Fruit fly (Drosophila melanogaster) whole organism, embryonic: ENCODE data around the gene pes.

Experiments used
- Blimp-1 ChIP-seq: fragments of 200-800 bp; sonication (Bioruptor generic); optimal IDR thresholded peaks from 3 replicates; lab custom pipeline; 2018; ENCODE audit warnings: missing biosample characterization, missing genetic modification characterization, mild to moderate bottlenecking, moderate library complexity, missing genetic modification reagents
- CG10959 ChIP-seq: fragments of 200-800 bp; sonication (Bioruptor generic); IDR thresholded peaks from 2 replicates; pipeline ENCODE4 v1.3.6; 2022; ENCODE audit warnings: missing biosample characterization, missing genetic modification characterization
- CG12769 ChIP-seq: fragments of 200-800 bp; sonication (Bioruptor generic); optimal IDR thresholded peaks from 2 replicates; lab custom pipeline; 2019; ENCODE audit warnings: missing biosample characterization, mild to moderate bottlenecking, missing genetic modification characterization, moderate library complexity
- CG14965 ChIP-seq: fragments of 200-800 bp; sonication (Bioruptor generic); optimal IDR thresholded peaks from 2 replicates; lab custom pipeline; 2016; ENCODE audit warnings: missing biosample characterization, missing genetic modification characterization, borderline replicate concordance
- CG17328 ChIP-seq: fragments of 200-800 bp; sonication (Bioruptor generic); IDR thresholded peaks from 2 replicates; pipeline ENCODE4 v1.3.6; 2022; ENCODE audit warnings: missing biosample characterization, missing genetic modification characterization
- CG17385 ChIP-seq: fragments of 200-800 bp; sonication (Bioruptor generic); optimal IDR thresholded peaks from 3 replicates; lab custom pipeline; 2018; ENCODE audit warnings: missing biosample characterization, mild to moderate bottlenecking, missing genetic modification characterization
- CG17802 ChIP-seq: fragments of 200-800 bp; sonication (Bioruptor generic); optimal IDR thresholded peaks from 2 replicates; lab custom pipeline; 2018; ENCODE audit warnings: missing biosample characterization, mild to moderate bottlenecking, missing genetic modification characterization, moderate library complexity
- CG18011 ChIP-seq: fragments of 200-800 bp; sonication (Bioruptor generic); optimal IDR thresholded peaks from 2 replicates; lab custom pipeline; 2017; ENCODE audit warnings: missing biosample characterization, missing genetic modification characterization, mild to moderate bottlenecking, moderate library complexity, missing genotype
- CG31224 ChIP-seq: fragments of 200-800 bp; sonication (Bioruptor generic); IDR thresholded peaks from 2 replicates; pipeline ENCODE4 v1.3.6; 2022; ENCODE audit warnings: missing biosample characterization, missing genetic modification characterization
- CG31388 ChIP-seq: fragments of 200-800 bp; sonication (Bioruptor generic); optimal IDR thresholded peaks from 2 replicates; lab custom pipeline; 2016; ENCODE audit warnings: missing biosample characterization, missing genetic modification characterization
- CG34376 ChIP-seq: fragments of 200-800 bp; sonication (Bioruptor generic); optimal IDR thresholded peaks from 2 replicates; lab custom pipeline; 2018; ENCODE audit warnings: missing biosample characterization, mild to moderate bottlenecking, missing genetic modification characterization
- CG43689 ChIP-seq: fragments of 200-800 bp; sonication (Bioruptor generic); IDR thresholded peaks from 2 replicates; pipeline ENCODE4 v1.3.6; 2022; ENCODE audit warnings: missing biosample characterization, missing genetic modification characterization
- CG6654 ChIP-seq: fragments of 200-800 bp; sonication (Bioruptor generic); optimal IDR thresholded peaks from 2 replicates; lab custom pipeline; 2017; ENCODE audit warnings: missing biosample characterization, mild to moderate bottlenecking, missing genetic modification characterization
- CG7357 ChIP-seq: fragments of 200-800 bp; sonication (Bioruptor generic); IDR thresholded peaks from 3 replicates; pipeline ENCODE4 v1.3.6; 2022; ENCODE audit warnings: missing biosample characterization, missing genetic modification characterization
- CG7839 ChIP-seq: fragments of 200-800 bp; sonication (Bioruptor generic); optimal IDR thresholded peaks from 3 replicates; lab custom pipeline; 2018; ENCODE audit warnings: missing biosample characterization, mild to moderate bottlenecking, missing genetic modification characterization, moderate library complexity
- CG9609 ChIP-seq: fragments of 200-800 bp; sonication (Bioruptor generic); optimal IDR thresholded peaks from 3 replicates; lab custom pipeline; 2016; ENCODE audit warnings: missing biosample characterization, missing genetic modification characterization
- Chrac-16 ChIP-seq: fragments of 200-800 bp; sonication (Bioruptor generic); optimal IDR thresholded peaks from 3 replicates; lab custom pipeline; 2016; ENCODE audit warnings: missing biosample characterization, missing genetic modification characterization
- CoRest ChIP-seq: fragments of 200-800 bp; sonication (Bioruptor generic); optimal IDR thresholded peaks from 3 replicates; lab custom pipeline; 2018; ENCODE audit warnings: missing biosample characterization, mild to moderate bottlenecking, missing genetic modification characterization, moderate library complexity
- Fer1 ChIP-seq: fragments of 200-800 bp; sonication (Bioruptor generic); optimal IDR thresholded peaks from 2 replicates; lab custom pipeline; 2017; ENCODE audit warnings: missing biosample characterization, mild to moderate bottlenecking, missing genetic modification characterization
- Hr78 ChIP-seq, 2 experiments: fragments of 200-800 bp in 1 of 2; fragments of >200 bp in 1 of 2; sonication (Bioruptor generic) in 1 of 2; optimal IDR thresholded peaks; 2 replicates each; lab custom pipeline; 2017 to 2019; ENCODE audit warnings: missing biosample characterization in 2 of 2, missing genetic modification characterization in 2 of 2, mild to moderate bottlenecking in 1 of 2, moderate library complexity in 1 of 2
- Lim3 ChIP-seq: fragments of 200-800 bp; sonication (Bioruptor generic); IDR thresholded peaks from 2 replicates; pipeline ENCODE4 v1.3.6; 2022; ENCODE audit warnings: missing biosample characterization, missing genetic modification characterization
- Med ChIP-seq: fragments of 200-800 bp; sonication (Bioruptor generic); peaks from one replicate; lab custom pipeline; 2016; ENCODE audit warnings: missing biosample characterization, missing genetic modification characterization, mild to moderate bottlenecking, inconsistent platforms, moderate library complexity
- Myb ChIP-seq: fragments of 200-800 bp; sonication (Bioruptor generic); optimal IDR thresholded peaks from 2 replicates; lab custom pipeline; 2016; ENCODE audit warnings: missing biosample characterization, missing genetic modification characterization
- Oli ChIP-seq: fragments of 200-800 bp; sonication (Bioruptor generic); optimal IDR thresholded peaks from 2 replicates; lab custom pipeline; 2018; ENCODE audit warnings: missing biosample characterization, mild to moderate bottlenecking, missing genetic modification characterization, moderate library complexity
- Poxn ChIP-seq: fragments of 200-800 bp; sonication (Bioruptor generic); IDR thresholded peaks from 2 replicates; pipeline ENCODE4 v1.3.6; 2022; ENCODE audit warnings: missing biosample characterization, missing genetic modification characterization
- aop ChIP-seq: fragments of 200-800 bp; sonication (Bioruptor generic); IDR thresholded peaks from 2 replicates; pipeline ENCODE4 v1.3.6; 2022; ENCODE audit warnings: missing biosample characterization, missing genetic modification characterization
- cad ChIP-seq: fragments of >200 bp; optimal IDR thresholded peaks from 2 replicates; lab custom pipeline; 2017; ENCODE audit warnings: missing biosample characterization, missing genetic modification characterization
- chm ChIP-seq: fragments of 200-800 bp; sonication (Bioruptor generic); IDR thresholded peaks from 2 replicates; pipeline ENCODE4 v1.3.6; 2022; ENCODE audit warnings: missing biosample characterization, missing genetic modification characterization
- dm ChIP-seq: fragments of 200-800 bp; sonication (Bioruptor generic); optimal IDR thresholded peaks from 3 replicates; lab custom pipeline; 2016; ENCODE audit warnings: missing biosample characterization, missing genetic modification characterization
- fd96Cb ChIP-seq: fragments of 200-800 bp; sonication (Bioruptor generic); optimal IDR thresholded peaks from 2 replicates; lab custom pipeline; 2018; ENCODE audit warnings: missing biosample characterization, mild to moderate bottlenecking, missing genetic modification characterization, moderate library complexity
- gcm2 ChIP-seq: fragments of 200-800 bp; sonication (Bioruptor generic); optimal IDR thresholded peaks from 2 replicates; lab custom pipeline; 2016; ENCODE audit warnings: missing biosample characterization, missing genetic modification characterization
- ham ChIP-seq: fragments of 200-800 bp; sonication (Bioruptor generic); IDR thresholded peaks from 2 replicates; pipeline ENCODE4 v1.3.6; 2022; ENCODE audit warnings: missing biosample characterization, missing genetic modification characterization
- ken ChIP-seq: fragments of 200-800 bp; sonication (Bioruptor generic); IDR thresholded peaks from 3 replicates; pipeline ENCODE4 v1.3.6; 2022; ENCODE audit warnings: missing biosample characterization, missing genetic modification characterization
- org-1 ChIP-seq: fragments of 200-800 bp; sonication (Bioruptor generic); optimal IDR thresholded peaks from 2 replicates; lab custom pipeline; 2017; ENCODE audit warnings: missing biosample characterization, missing genetic modification characterization
- pnt ChIP-seq: fragments of 200-800 bp; sonication (Bioruptor generic); optimal IDR thresholded peaks from 3 replicates; lab custom pipeline; 2016; ENCODE audit warnings: missing biosample characterization, missing genetic modification characterization
- ranshi ChIP-seq: fragments of 200-800 bp; sonication (Bioruptor generic); IDR thresholded peaks from 2 replicates; pipeline ENCODE4 v1.3.6; 2022; ENCODE audit warnings: missing biosample characterization, missing genetic modification characterization
- row ChIP-seq: fragments of 200-800 bp; sonication (Bioruptor generic); IDR thresholded peaks from 3 replicates; pipeline ENCODE4 v1.3.6; 2022; ENCODE audit warnings: missing biosample characterization, missing genetic modification characterization
- slbo ChIP-seq: fragments of 200-800 bp; sonication (Bioruptor generic); IDR thresholded peaks from 2 replicates; pipeline ENCODE4 v1.3.6; 2022; ENCODE audit warnings: missing biosample characterization, missing genetic modification characterization
- slou ChIP-seq: fragments of 200-800 bp; sonication (Bioruptor generic); optimal IDR thresholded peaks from 3 replicates; lab custom pipeline; 2016; ENCODE audit warnings: missing biosample characterization, missing genetic modification characterization
- stwl ChIP-seq: fragments of 200-800 bp; sonication (Bioruptor generic); optimal IDR thresholded peaks from 3 replicates; lab custom pipeline; 2018; ENCODE audit warnings: missing biosample characterization, mild to moderate bottlenecking, missing genetic modification characterization, moderate library complexity
- tap ChIP-seq: fragments of 200-800 bp; optimal IDR thresholded peaks from 3 replicates; lab custom pipeline; 2019; ENCODE audit warnings: missing biosample characterization, mild to moderate bottlenecking, missing genetic modification characterization, moderate library complexity
- tio ChIP-seq: fragments of 200-800 bp; sonication (Bioruptor generic); optimal IDR thresholded peaks from 2 replicates; lab custom pipeline; 2017; ENCODE audit warnings: missing biosample characterization, missing genetic modification characterization, inconsistent platforms
- tll ChIP-seq, 2 experiments: fragments of 200-800 bp in 1 of 2; fragments of >200 bp in 1 of 2; sonication (Bioruptor generic) in 1 of 2; optimal IDR thresholded peaks; 2 replicates each; lab custom pipeline; 2017 to 2019; ENCODE audit warnings: missing biosample characterization in 2 of 2, missing genetic modification characterization in 2 of 2, mild to moderate bottlenecking in 1 of 2, moderate library complexity in 1 of 2
- trem ChIP-seq: fragments of 200-800 bp; optimal IDR thresholded peaks from 3 replicates; lab custom pipeline; 2019; ENCODE audit warnings: missing biosample characterization, mild to moderate bottlenecking, missing genetic modification characterization, moderate library complexity
- ttk ChIP-seq: fragments of 200-800 bp; sonication (Bioruptor generic); IDR thresholded peaks from 2 replicates; pipeline ENCODE4 v2.1.2; 2022; ENCODE audit warnings: missing biosample characterization, missing genetic modification characterization
- wor ChIP-seq: fragments of 200-800 bp; sonication (Bioruptor generic); IDR thresholded peaks from 2 replicates; pipeline ENCODE4 v1.3.6; 2022; ENCODE audit warnings: missing biosample characterization, missing genetic modification characterization

The pes gene

DNA sequence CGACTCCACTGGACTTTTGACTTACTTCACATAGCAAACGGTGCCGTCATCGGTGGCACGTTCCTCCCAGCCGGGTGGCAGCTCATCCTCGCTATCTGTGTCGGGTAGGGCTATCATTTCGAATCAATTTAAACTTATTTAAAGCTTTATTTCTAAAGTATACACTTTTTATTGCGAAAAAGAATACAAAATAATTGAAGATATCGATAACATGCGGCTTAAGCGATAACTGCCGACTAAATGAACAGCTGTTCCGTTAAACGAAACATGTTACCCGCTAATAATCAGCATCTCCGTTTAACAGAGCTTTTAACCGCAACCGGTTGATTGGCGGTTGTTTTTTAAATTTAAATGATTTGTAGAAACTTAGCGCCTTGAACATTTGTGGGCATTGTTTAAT is 10.1 kb upstream of the pes start, which contains the start of gene Wwox (continued):
- TF ChIP-seq CG12769 (no peak), CG14965 (GFP tag; lab: Kevin White, UChicago) (no peak)

dm6 chr2L:8001694-8002627 is 8.0 kb upstream of the pes start:
- TF ChIP-seq pnt (GFP tag; lab: Kevin White, UChicago): peak; percentile 68
- peak; percentile 61 for TF ChIP-seq Myb (GFP tag; lab: Kevin White, UChicago)
- peak; percentile 65 for TF ChIP-seq dm (GFP tag; lab: Kevin White, UChicago)
- TF ChIP-seq wor (GFP tag; lab: Robert Waterston, UW): peak; percentile 65
- peak; percentile 72 for TF ChIP-seq tap (tag; lab: Kevin White, UChicago)
- TF ChIP-seq CG17328 (GFP tag; lab: Robert Waterston, UW): peak; percentile 71
- peak; percentile 84 for TF ChIP-seq fd96Cb (tag; lab: Kevin White, UChicago)
- peak; percentile 89 for TF ChIP-seq Fer1 (GFP tag; lab: Kevin White, UChicago)
- TF ChIP-seq Lim3 (GFP tag; lab: Robert Waterston, UW): 0 out of 2 replicates have a peak, but pooled peaks have one; percentile 41
- TF ChIP-seq CG43689 (GFP tag; lab: Robert Waterston, UW): no peak
- TF ChIP-seq chm (GFP tag; lab: Robert Waterston, UW): peak; percentile 78; the same call in 1 of the 2 replicates
- TF ChIP-seq ranshi (GFP tag; lab: Robert Waterston, UW): peak; percentile 76; the same call in 1 of the 2 replicates
- TF ChIP-seq ttk (GFP tag; lab: Robert Waterston, UW): peak; percentile 80
- TF ChIP-seq trem: peak; percentile 70
- TF ChIP-seq stwl: no peak
- peak; percentile 81 for TF ChIP-seq slbo (GFP tag; lab: Robert Waterston, UW)
- peak; percentile 66 for TF ChIP-seq gcm2 (GFP tag; lab: Kevin White, UChicago)
- TF ChIP-seq CG10959: peak; percentile 40; the same call in 1 of the 2 replicates
- peak; percentile 62 for TF ChIP-seq CG31224 (GFP tag; lab: Robert Waterston, UW)
- 0 out of 2 replicates have a peak, but pooled peaks have one; percentile 29 for TF ChIP-seq ham (GFP tag; lab: Robert Waterston, UW)
- peak; percentile 92 for TF ChIP-seq CG7839 (tag; lab: Kevin White, UChicago)
- peak in 1 of 2 experiments; percentile 54 for TF ChIP-seq Hr78 (GFP tag; optimal IDR thresholded peaks at IDR 0.05; lab: Kevin White, UChicago)
- TF ChIP-seq Oli: peak; percentile 91
- peak; percentile 57 for TF ChIP-seq CG31388 (GFP tag; lab: Kevin White, UChicago)
- TF ChIP-seq CG6654 (GFP tag; lab: Kevin White, UChicago): peak; percentile 68
- TF ChIP-seq ken: 0 out of 3 replicates have a peak, but pooled peaks have one; percentile 50
- TF ChIP-seq CG17802 (tag; lab: Kevin White, UChicago): no peak
- peak; percentile 93 for TF ChIP-seq Med
- TF ChIP-seq Chrac-16 (GFP tag; lab: Kevin White, UChicago): peak; percentile 82
- peak; percentile 60 for TF ChIP-seq CG18011 (GFP tag; lab: Kevin White, UChicago)
- TF ChIP-seq cad (GFP tag; lab: Kevin White, UChicago): no peak
- TF ChIP-seq tll (GFP tag; optimal IDR thresholded peaks at IDR 0.05; lab: Kevin White, UChicago): no peak
- peak; percentile 71 for TF ChIP-seq CG9609 (GFP tag; lab: Kevin White, UChicago)
- TF ChIP-seq CG7357 (GFP tag; lab: Robert Waterston, UW): peak; percentile 78
- peak; percentile 84 for TF ChIP-seq CG34376 (GFP tag; lab: Kevin White, UChicago)
- TF ChIP-seq CoRest (tag; lab: Kevin White, UChicago): peak; percentile 93
- peak; percentile 91 for TF ChIP-seq tio (GFP tag; lab: Kevin White, UChicago)
- peak; percentile 88 for TF ChIP-seq org-1 (GFP tag; lab: Kevin White, UChicago)
- TF ChIP-seq Poxn (GFP tag; lab: Robert Waterston, UW): peak; percentile 61; the same call in 1 of the 2 replicates
- peak; percentile 76 for TF ChIP-seq Blimp-1 (GFP tag; lab: Kevin White, UChicago)
- TF ChIP-seq aop (GFP tag; lab: Robert Waterston, UW): no peak
- TF ChIP-seq slou: peak; percentile 76
- TF ChIP-seq row (GFP tag; lab: Robert Waterston, UW): peak; percentile 88
- TF ChIP-seq CG17385 (GFP tag; lab: Kevin White, UChicago): peak; percentile 87
